Fruit fly (Drosophila melanogaster) whole organism, pupa: ENCODE measurements around the gene Klp98A.

Experiments used
- CG15710 ChIP-seq: fragments of 200-800 bp; sonication (Bioruptor generic); optimal IDR thresholded peaks from 2 replicates; lab custom pipeline; 2018; ENCODE audit warnings: missing biosample characterization, mild to moderate bottlenecking, missing genetic modification characterization, moderate library complexity
- CG34367 ChIP-seq: fragments of 200-800 bp; sonication (Bioruptor generic); optimal IDR thresholded peaks from 2 replicates; lab custom pipeline; 2018; ENCODE audit warnings: missing biosample characterization, mild to moderate bottlenecking, missing genetic modification characterization
- CG8159 ChIP-seq: fragments of 200-800 bp; sonication (Bioruptor generic); optimal IDR thresholded peaks from 3 replicates; lab custom pipeline; 2018; ENCODE audit warnings: missing biosample characterization, mild to moderate bottlenecking, missing genetic modification characterization, moderate library complexity
- rn ChIP-seq: fragments of 200-800 bp; sonication (Bioruptor generic); IDR thresholded peaks from 2 replicates; pipeline ENCODE4 v1.3.6; 2022; ENCODE audit warnings: missing biosample characterization, missing genetic modification characterization

DNA sequence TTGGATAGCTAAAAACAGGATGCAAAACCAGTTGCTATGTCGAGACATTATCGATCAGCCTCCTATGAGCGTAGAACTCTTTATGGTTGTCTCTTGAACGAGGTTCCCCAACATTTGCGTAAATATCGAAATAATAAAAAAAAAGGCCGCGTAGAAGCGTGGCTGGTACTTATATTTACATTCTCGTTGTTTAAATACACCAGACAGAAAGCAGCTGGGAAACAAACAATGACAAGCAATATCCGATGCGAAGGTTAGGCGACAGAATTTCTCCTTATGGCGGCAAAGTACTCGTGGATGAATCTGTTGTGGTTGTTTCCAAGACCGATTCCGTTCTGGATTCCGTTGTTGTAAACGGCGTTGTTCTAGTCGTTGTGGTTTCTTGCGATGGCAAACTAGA is 57.0 kb downstream of the Klp98A start, which contains the start of gene CG43139:
- no peak for TF ChIP-seq CG8159
- no peak for TF ChIP-seq CG34367 (tag; lab: Kevin White, UChicago)
- no peak for TF ChIP-seq rn (GFP tag; lab: Robert Waterston, UW)
- no peak for TF ChIP-seq CG15710
